Worm (Caenorhabditis elegans): ENCODE results near the gene jmjd-1.1.

DNA sequence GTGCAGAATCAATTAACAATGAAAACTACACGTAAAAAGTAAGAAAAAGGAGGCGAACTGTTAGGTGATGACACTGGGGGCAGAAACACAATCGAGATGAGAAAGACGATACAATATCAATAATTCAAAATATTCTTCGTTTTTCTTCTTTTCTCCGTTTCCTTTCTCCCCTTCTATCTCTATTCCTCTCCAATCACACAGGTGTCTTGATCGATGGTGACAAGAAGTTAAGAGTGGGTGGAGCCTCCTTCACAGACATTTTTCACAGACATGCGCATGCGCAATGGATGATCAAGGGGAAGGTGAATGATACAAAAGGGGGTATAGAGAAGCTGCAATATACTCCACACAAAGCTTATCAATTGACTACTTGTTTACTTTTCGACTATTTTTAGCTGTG, 48.4 kb downstream of the jmjd-1.1 start:
- TF ChIP-seq lag-1 (GFP tag; IDR thresholded peaks at IDR 0.05) (no peak), Y67H2A.10 (GFP tag; conservative IDR thresholded peaks at IDR 0.05) (no peak), unc-130 (GFP tag; optimal IDR thresholded peaks at IDR 0.05) (no peak), dpl-1 (GFP tag; optimal IDR thresholded peaks at IDR 0.05) (no peak), nhr-179 (tag; optimal IDR thresholded peaks at IDR 0.05) (no peak), C17E4.6 (GFP tag; IDR thresholded peaks at IDR 0.05) (no peak), ztf-28 (GFP tag; IDR thresholded peaks at IDR 0.05) (no peak), ztf-3 (GFP tag; optimal IDR thresholded peaks at IDR 0.05) (no peak), atf-7 (tag; optimal IDR thresholded peaks at IDR 0.05) (no peak), nfyb-1 (GFP tag; IDR thresholded peaks at IDR 0.05) (no peak), B0336.3 (GFP tag; IDR thresholded peaks at IDR 0.05) (no peak)
